Fruit fly (Drosophila melanogaster) whole organism, embryonic: ENCODE data around the gene CG43230.

Experiments
- CG12659 ChIP-seq: fragments of 200-800 bp; sonication (Bioruptor generic); optimal IDR thresholded peaks from 3 replicates; lab custom pipeline; 2017; ENCODE audit warnings: mild to moderate bottlenecking, missing biosample characterization, missing genetic modification reagents, missing genetic modification characterization
- Optix ChIP-seq: fragments of 200-800 bp; sonication (Bioruptor generic); IDR thresholded peaks from 3 replicates; pipeline ENCODE4 v1.3.6; 2022; ENCODE audit warnings: missing biosample characterization, missing genetic modification characterization
- ems ChIP-seq: fragments of 200-800 bp; sonication (Bioruptor generic); optimal IDR thresholded peaks from 3 replicates; lab custom pipeline; 2016; ENCODE audit warnings: missing biosample characterization, missing genetic modification characterization
- wek ChIP-seq: fragments of 200-800 bp; sonication (Bioruptor generic); optimal IDR thresholded peaks from 3 replicates; lab custom pipeline; 2018; ENCODE audit warnings: missing biosample characterization, mild to moderate bottlenecking, missing genetic modification characterization, moderate library complexity

DNA sequence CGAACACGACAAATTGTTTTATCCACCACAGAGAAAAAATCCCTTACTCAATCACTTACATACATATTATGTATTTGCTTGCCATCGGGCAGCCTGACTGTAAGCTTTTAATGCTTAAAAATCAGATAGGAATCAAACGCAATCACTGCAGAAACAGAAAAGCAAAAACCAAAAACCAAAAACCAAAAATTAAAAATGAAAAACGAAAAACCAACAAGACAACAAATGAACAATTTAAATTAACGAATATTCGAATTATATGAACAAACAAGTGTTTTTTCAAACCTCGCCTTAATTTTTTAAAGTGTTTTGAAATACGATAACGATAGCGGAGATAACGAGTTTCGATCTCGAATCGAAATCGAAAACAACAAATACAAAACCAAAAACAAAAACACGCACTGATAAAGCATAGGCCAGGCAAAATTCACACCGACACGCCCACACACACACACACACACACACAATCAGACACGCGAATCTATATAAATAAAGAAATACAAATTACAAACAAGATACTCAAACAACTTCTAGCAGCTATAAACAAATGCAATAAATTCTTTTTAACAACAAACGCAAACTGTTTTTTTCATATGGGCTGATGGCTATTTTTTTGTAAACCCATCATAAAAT, 39.3 kb downstream of the CG43230 start:
- TF ChIP-seq CG12659 (GFP tag; lab: Kevin White, UChicago), result peak; percentile 45
- TF ChIP-seq ems (GFP tag; lab: Kevin White, UChicago), result no peak
- no peak for TF ChIP-seq Optix (GFP tag; lab: Robert Waterston, UW)
- TF ChIP-seq wek (GFP tag; lab: Kevin White, UChicago), result no peak
